Fruit fly (Drosophila melanogaster): ENCODE measurements around the gene TfIIA-L.
A peak's percentile ranks its signal among the peaks of the same experiment; 100 is the strongest.

The TfIIA-L gene

DNA sequence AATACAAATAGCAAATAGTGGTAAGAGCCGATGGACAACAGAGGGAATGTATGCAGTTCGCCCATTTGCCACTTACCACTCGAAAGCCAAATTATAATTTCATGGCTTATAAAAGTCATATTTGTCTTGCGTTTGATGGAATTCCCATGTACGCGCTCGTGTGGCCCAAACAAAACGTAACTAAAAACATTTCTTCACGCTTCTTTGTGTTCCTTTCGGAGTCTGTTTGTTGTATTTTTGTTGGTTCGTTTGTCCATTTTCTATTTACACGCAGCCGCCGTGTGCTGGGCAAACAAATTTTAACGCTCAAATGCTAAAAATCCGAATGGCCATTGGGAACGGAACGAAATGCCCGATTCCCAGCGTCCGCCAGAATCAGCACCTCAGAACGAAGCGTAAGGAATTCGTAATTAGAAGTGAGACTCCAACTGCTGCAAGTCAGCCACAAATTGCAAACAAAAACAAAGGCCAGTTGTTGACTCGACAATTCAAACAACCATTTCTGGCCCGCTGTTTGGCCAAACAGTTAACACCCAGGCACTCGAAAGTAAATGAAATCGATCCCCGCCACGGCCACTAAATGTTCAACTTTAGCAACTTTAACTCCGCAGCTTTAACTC lies 42.1 kb upstream of the TfIIA-L start (continued):
- TF ChIP-seq zfh1 (GFP tag; IDR thresholded peaks at IDR 0.05): peak; percentile 64; the same call in 1 of the 3 replicates
- no peak for TF ChIP-seq Abd-B (GFP tag; optimal IDR thresholded peaks at IDR 0.05)
- peak; percentile 59 for TF ChIP-seq NC2β (GFP tag; optimal IDR thresholded peaks at IDR 0.05)
- TF ChIP-seq eyg (GFP tag; optimal IDR thresholded peaks at IDR 0.05): no peak
- TF ChIP-seq bsh (GFP tag; optimal IDR thresholded peaks at IDR 0.05): peak in 1 of 2 experiments; percentile 46
- TF ChIP-seq dysf (GFP tag; IDR thresholded peaks at IDR 0.05): peak; percentile 6; the same call in 1 of the 3 replicates
- peak; percentile 19; the same call in 1 of the 2 replicates for TF ChIP-seq chm (GFP tag; IDR thresholded peaks at IDR 0.05)
- no peak for TF ChIP-seq Dref (GFP tag; IDR thresholded peaks at IDR 0.05)
- TF ChIP-seq zen (tag; optimal IDR thresholded peaks at IDR 0.05): peak; percentile 43
- peak; percentile 57 for TF ChIP-seq odd (GFP tag; optimal IDR thresholded peaks at IDR 0.05)
- no peak for TF ChIP-seq ap (GFP tag; IDR thresholded peaks at IDR 0.05)
- TF ChIP-seq CG16813 (GFP tag; IDR thresholded peaks at IDR 0.05; ENCODE audit: partially characterized antibody): no peak
- TF ChIP-seq chinmo (GFP tag; IDR thresholded peaks at IDR 0.05; ENCODE audit: partially characterized antibody): no peak
- TF ChIP-seq Adf1 (GFP tag; IDR thresholded peaks at IDR 0.05): no peak
- peak; percentile 22 for TF ChIP-seq CG8281 (tag; optimal IDR thresholded peaks at IDR 0.05)
- peak; percentile 35 for TF ChIP-seq trh (GFP tag; optimal IDR thresholded peaks at IDR 0.05)
- TF ChIP-seq Hmx (GFP tag; optimal IDR thresholded peaks at IDR 0.05): no peak
- TF ChIP-seq MESR4 (GFP tag; optimal IDR thresholded peaks at IDR 0.05): no peak
- no peak for TF ChIP-seq cad (GFP tag; optimal IDR thresholded peaks at IDR 0.05)
- no peak for TF ChIP-seq jing (GFP tag; optimal IDR thresholded peaks at IDR 0.05)
- peak; percentile 5 for TF ChIP-seq CG7839 (tag; optimal IDR thresholded peaks at IDR 0.05)
- no peak for TF ChIP-seq ash1 (GFP tag; optimal IDR thresholded peaks at IDR 0.05)
- TF ChIP-seq CG17359 (tag; optimal IDR thresholded peaks at IDR 0.05): peak; percentile 60
- TF ChIP-seq CG10267 (tag; optimal IDR thresholded peaks at IDR 0.05): no peak
- no peak for TF ChIP-seq crc (GFP tag; optimal IDR thresholded peaks at IDR 0.05)
- TF ChIP-seq CG2199 (GFP tag; IDR thresholded peaks at IDR 0.05): no peak
- no peak for TF ChIP-seq oc (tag; optimal IDR thresholded peaks at IDR 0.05)
- peak; percentile 57 for TF ChIP-seq CG6813 (GFP tag; optimal IDR thresholded peaks at IDR 0.05)
- TF ChIP-seq CG33213 (GFP tag; optimal IDR thresholded peaks at IDR 0.05): peak; percentile 57
- TF ChIP-seq unpg (GFP tag; optimal IDR thresholded peaks at IDR 0.05): peak; percentile 4
- no peak for TF ChIP-seq CG6272 (GFP tag; IDR thresholded peaks at IDR 0.05)
- no peak for TF ChIP-seq CG6683 (GFP tag; optimal IDR thresholded peaks at IDR 0.05)
- no peak for TF ChIP-seq CG3995 (GFP tag; optimal IDR thresholded peaks at IDR 0.05)
- no peak for TF ChIP-seq CG8765 (GFP tag; IDR thresholded peaks at IDR 0.05)
- peak; percentile 46 for TF ChIP-seq Blimp-1 (GFP tag; optimal IDR thresholded peaks at IDR 0.05)
- peak; percentile 5 for TF ChIP-seq Hmr (GFP tag; optimal IDR thresholded peaks at IDR 0.05)
- peak; percentile 27 for TF ChIP-seq BtbVII (GFP tag; optimal IDR thresholded peaks at IDR 0.05)
- TF ChIP-seq B-H1 (GFP tag; IDR thresholded peaks at IDR 0.05): peak; percentile 33; the same call in 1 of the 3 replicates
- peak; percentile 72 for TF ChIP-seq wek (GFP tag; optimal IDR thresholded peaks at IDR 0.05)
- no peak for TF ChIP-seq eve (GFP tag; optimal IDR thresholded peaks at IDR 0.05)
- TF ChIP-seq CG6791 (GFP tag; IDR thresholded peaks at IDR 0.05; ENCODE audit: partially characterized antibody): no peak
- no peak for TF ChIP-seq CG6689 (GFP tag; IDR thresholded peaks at IDR 0.05)
- TF ChIP-seq ac (GFP tag; optimal IDR thresholded peaks at IDR 0.05): peak; percentile 15
- no peak for TF ChIP-seq CG6175 (GFP tag; IDR thresholded peaks at IDR 0.05)
- TF ChIP-seq wor (GFP tag; IDR thresholded peaks at IDR 0.05): no peak
- no peak for TF ChIP-seq Opbp (GFP tag; IDR thresholded peaks at IDR 0.05; ENCODE audit: partially characterized antibody)
- TF ChIP-seq CG9727 (GFP tag; optimal IDR thresholded peaks at IDR 0.05): peak; percentile 69
- TF ChIP-seq esg (GFP tag; conservative IDR thresholded peaks at IDR 0.05): no peak
- peak; percentile 50 for TF ChIP-seq CG8089 (GFP tag; optimal IDR thresholded peaks at IDR 0.05)
- peak; percentile 52; the same call in 1 of the 2 replicates for TF ChIP-seq CG43689 (GFP tag; IDR thresholded peaks at IDR 0.05)

Measured in whole organism, embryonic.